Worm (Caenorhabditis elegans) whole organism, L1 larva: ENCODE results near the gene sre-33.
"Not testable (repeated sequence)": the region's sequence is repeated elsewhere in the genome, so short reads cannot be mapped to it uniquely, and the experiment has no call there.

ENCODE experiments used
- C16A3.4 ChIP-seq: fragments of 150-350 bp; optimal IDR thresholded peaks from 2 replicates; lab custom pipeline; 2014; ENCODE audit warnings: missing biosample characterization, missing genetic modification characterization
- Y116A8C.19 ChIP-seq: sonication (generic microtip); optimal IDR thresholded peaks from 2 replicates; lab custom pipeline; 2016; ENCODE audit warnings: missing compliant biosample characterization, missing genetic modification characterization, borderline replicate concordance
- ama-1 ChIP-seq: fragments of 150-350 bp; optimal IDR thresholded peaks from 2 replicates; lab custom pipeline; 2014
- ces-1 ChIP-seq: fragments of 150-350 bp; optimal IDR thresholded peaks from 2 replicates; lab custom pipeline; 2014; ENCODE audit warnings: missing biosample characterization, missing genetic modification reagents, missing genetic modification characterization
- hlh-17 ChIP-seq: fragments of 200-800 bp; sonication (Bioruptor generic); optimal IDR thresholded peaks from 2 replicates; lab custom pipeline; 2018; ENCODE audit warnings: missing genetic modification characterization, mild to moderate bottlenecking, missing compliant biosample characterization, moderate library complexity, borderline replicate concordance
- jun-1 ChIP-seq: fragments of 150-350 bp; optimal IDR thresholded peaks from 2 replicates; lab custom pipeline; 2014; ENCODE audit warnings: missing biosample characterization, missing genetic modification reagents, missing genetic modification characterization
- lin-14 ChIP-seq: fragments of 200-800 bp; sonication (Bioruptor generic); optimal IDR thresholded peaks from 2 replicates; lab custom pipeline; 2018; ENCODE audit warnings: mild to moderate bottlenecking, missing genetic modification characterization, moderate library complexity, missing compliant biosample characterization
- snpc-4 ChIP-seq: fragments of 150-350 bp; optimal IDR thresholded peaks from 2 replicates; lab custom pipeline; 2014; ENCODE audit warnings: missing biosample characterization, missing genetic modification characterization
- ztf-11 ChIP-seq, 2 experiments: sonication (generic microtip); optimal IDR thresholded peaks; 2 replicates each; lab custom pipeline; 2016 to 2017; ENCODE audit warnings: missing genetic modification characterization in 2 of 2, missing biosample characterization in 1 of 2, missing compliant biosample characterization in 1 of 2

DNA sequence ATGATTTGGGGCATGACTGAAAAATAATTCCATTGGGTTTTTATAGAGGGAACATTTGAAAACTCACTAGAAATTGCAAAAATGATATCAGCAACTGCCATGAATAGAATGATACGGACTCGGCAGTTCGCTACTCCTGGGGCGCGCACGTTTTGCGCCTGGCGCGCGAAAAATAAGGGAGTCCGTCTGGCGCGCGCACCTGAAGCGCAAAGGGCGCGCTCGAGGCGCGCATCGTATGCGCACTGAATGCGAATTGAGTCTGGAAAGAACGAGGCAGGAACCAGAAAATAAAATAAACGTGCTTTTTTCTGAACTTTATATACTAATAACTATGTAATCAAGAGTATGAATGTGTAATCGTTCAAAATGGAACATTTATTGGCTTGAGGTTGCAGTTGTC, 11.9 kb upstream of the sre-33 start, which contains the start of gene Y57A10C.10:
- TF ChIP-seq ztf-11 (tag; optimal IDR thresholded peaks at IDR 0.05; lab: Kevin White, UChicago); lin-14 (GFP tag; lab: Kevin White, UChicago); Y116A8C.19 (tag; lab: Kevin White, UChicago); jun-1; C16A3.4 (tag; lab: Kevin White, UChicago); ama-1 (lab: Kevin White, UChicago); hlh-17 (GFP tag; lab: Kevin White, UChicago); snpc-4 (tag; lab: Kevin White, UChicago); ces-1 (GFP tag; lab: Kevin White, UChicago): not testable (repeated sequence)
